Worm (Caenorhabditis elegans): Measurements from ENCODE around the gene unc-3.

The unc-3 gene

DNA sequence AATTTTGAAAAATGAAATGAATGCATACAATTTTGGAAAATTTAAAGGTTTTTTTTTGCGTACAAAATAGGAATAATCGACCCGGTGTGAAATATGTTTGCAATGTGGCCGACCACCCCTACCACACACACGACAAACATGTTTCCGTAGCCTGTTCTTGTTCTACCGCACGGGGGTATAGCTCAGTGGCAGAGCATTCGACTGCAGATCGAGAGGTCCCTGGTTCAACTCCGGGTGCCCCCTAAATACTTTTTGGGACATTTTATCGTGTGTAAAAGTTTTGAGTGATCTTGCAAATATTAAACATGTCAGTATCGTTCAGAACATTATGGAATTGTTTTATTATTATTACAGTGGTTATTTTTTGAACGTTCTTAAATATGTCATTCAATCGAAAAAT lies 31.4 kb downstream of the unc-3 start (continued):
- TF ChIP-seq lsy-27 (tag; optimal IDR thresholded peaks at IDR 0.05; ENCODE audit: borderline replicate concordance, insufficient read depth) (peak; percentile 24), aptf-2 (GFP tag; conservative IDR thresholded peaks at IDR 0.05) (0 out of 2 replicates have a peak, but pooled peaks have one; percentile 42), ceh-79 (tag; optimal IDR thresholded peaks at IDR 0.05) (no peak), die-1 (tag; optimal IDR thresholded peaks at IDR 0.05) (peak; percentile 87), snpc-3.4 (tag; optimal IDR thresholded peaks at IDR 0.05) (peak; percentile 84), atf-7 (tag; optimal IDR thresholded peaks at IDR 0.05) (peak; percentile 35), pbrm-1 (GFP tag; IDR thresholded peaks at IDR 0.05) (peak; percentile 77), repo-1 (tag; optimal IDR thresholded peaks at IDR 0.05) (peak; percentile 83), ztf-26 (tag; optimal IDR thresholded peaks at IDR 0.05) (peak; percentile 42), hmg-1.2 (GFP tag; IDR thresholded peaks at IDR 0.05) (no peak; the same call in 1 of the 2 replicates), nfya-2 (GFP tag; IDR thresholded peaks at IDR 0.05) (no peak), C06A6.2 (GFP tag; conservative IDR thresholded peaks at IDR 0.05) (peak; percentile 59; the same call in 1 of the 2 replicates), mes-4 (tag; optimal IDR thresholded peaks at IDR 0.05) (peak; percentile 3), ztf-22 (GFP tag; optimal IDR thresholded peaks at IDR 0.05) (no peak), K11D2.4 (GFP tag; IDR thresholded peaks at IDR 0.05) (no peak), zfh-2 (GFP tag; conservative IDR thresholded peaks at IDR 0.05) (no peak; the same call in 1 of the 2 replicates), attf-3 (GFP tag; conservative IDR thresholded peaks at IDR 0.05) (no peak), F57C9.4 (tag; optimal IDR thresholded peaks at IDR 0.05) (no peak), T07F8.4 (tag; optimal IDR thresholded peaks at IDR 0.05) (peak; percentile 46), chd-7 (tag; optimal IDR thresholded peaks at IDR 0.05) (peak; percentile 66), madf-6 (GFP tag; IDR thresholded peaks at IDR 0.05) (peak; percentile 63; the same call in 1 of the 2 replicates), rec-8 (tag; optimal IDR thresholded peaks at IDR 0.05) (peak; percentile 70 to 74), ceh-58 (GFP tag; IDR thresholded peaks at IDR 0.05) (0 out of 2 replicates have a peak, but pooled peaks have one; percentile 25), F57A8.1 (GFP tag; optimal IDR thresholded peaks at IDR 0.05) (no peak), F33H1.4 (GFP tag; IDR thresholded peaks at IDR 0.05) (no peak), dpl-1 (GFP tag; optimal IDR thresholded peaks at IDR 0.05) (no peak), gei-17 (GFP tag; optimal IDR thresholded peaks at IDR 0.05) (no peak), fkh-3 (tag; optimal IDR thresholded peaks at IDR 0.05) (no peak), mel-28 (tag; optimal IDR thresholded peaks at IDR 0.05; ENCODE audit: borderline replicate concordance) (no peak), Y56A3A.18 (GFP tag; IDR thresholded peaks at IDR 0.05) (no peak; the same call in 1 of the 2 replicates), Y79H2A.3 (GFP tag; conservative IDR thresholded peaks at IDR 0.05) (0 out of 2 replicates have a peak, but pooled peaks have one; percentile 42), F52B5.7 (tag; optimal IDR thresholded peaks at IDR 0.05) (peak; percentile 74), hmg-20 (GFP tag; IDR thresholded peaks at IDR 0.05) (peak; percentile 80), ztf-28 (GFP tag; IDR thresholded peaks at IDR 0.05) (0 out of 2 replicates have a peak, but pooled peaks have one; percentile 79), B0261.1 (tag; optimal IDR thresholded peaks at IDR 0.05) (peak; percentile 88), mxl-1 (tag; optimal IDR thresholded peaks at IDR 0.05) (peak; percentile 69), Y53F4B.3 (GFP tag; IDR thresholded peaks at IDR 0.05) (no peak), ekl-4 (GFP tag; IDR thresholded peaks at IDR 0.05) (no peak; the same call in 1 of the 2 replicates), lin-35 (GFP tag; optimal IDR thresholded peaks at IDR 0.05) (peak in 1 of 3 experiments; percentile 32), sea-2 (GFP tag; IDR thresholded peaks at IDR 0.05) (no peak), snpc-1.3 (tag; optimal IDR thresholded peaks at IDR 0.05; ENCODE audit: insufficient read depth) (peak; percentile 76), lsl-1 (GFP tag; optimal IDR thresholded peaks at IDR 0.05) (peak; percentile 4), ceh-100 (GFP tag; IDR thresholded peaks at IDR 0.05) (no peak), ets-4 (GFP tag; optimal IDR thresholded peaks at IDR 0.05) (peak; percentile 29), nhr-90 (tag; optimal IDR thresholded peaks at IDR 0.05) (peak; percentile 80), nhr-179 (tag; optimal IDR thresholded peaks at IDR 0.05) (peak; percentile 19), lin-26 (GFP tag; IDR thresholded peaks at IDR 0.05) (peak; percentile 95; the same call in 1 of the 2 replicates), hlh-26 (GFP tag; conservative IDR thresholded peaks at IDR 0.05) (no peak)
